Worm (Caenorhabditis elegans) whole organism, mixed stage, embryonic: ENCODE data around the gene K06A9.3.

Source experiments
- bed-3 ChIP-seq: fragments of 200-800 bp; sonication (Bioruptor generic); optimal IDR thresholded peaks from 3 replicates; lab custom pipeline; 2018; ENCODE audit warnings: mild to moderate bottlenecking, missing genetic modification characterization, moderate library complexity, missing compliant biosample characterization
- blmp-1 ChIP-seq: fragments of 150-350 bp; optimal IDR thresholded peaks from 2 replicates; lab custom pipeline; 2014; ENCODE audit warnings: missing biosample characterization, missing genetic modification characterization
- ces-1 ChIP-seq: fragments of 150-350 bp; optimal IDR thresholded peaks from 2 replicates; lab custom pipeline; 2014; ENCODE audit warnings: missing biosample characterization, missing genetic modification reagents, missing genetic modification characterization
- elt-1 ChIP-seq: sonication (generic microtip); optimal IDR thresholded peaks from 2 replicates; lab custom pipeline; 2017; ENCODE audit warnings: missing genetic modification characterization, mild to moderate bottlenecking, missing compliant biosample characterization, antibody characterized with exemption, moderate library complexity, borderline replicate concordance; ENCODE audit not compliant: insufficient read depth
- elt-3 ChIP-seq: fragments of 150-350 bp; optimal IDR thresholded peaks from 2 replicates; lab custom pipeline; 2014; ENCODE audit warnings: missing biosample characterization, missing genetic modification characterization
- hlh-1 ChIP-seq: fragments of 150-350 bp; optimal IDR thresholded peaks from 2 replicates; lab custom pipeline; 2014; ENCODE audit warnings: missing biosample characterization, missing genetic modification reagents, missing genetic modification characterization
- lin-13 ChIP-seq: fragments of 150-350 bp; optimal IDR thresholded peaks from 2 replicates; lab custom pipeline; 2014; ENCODE audit warnings: missing biosample characterization, missing genetic modification characterization
- nhr-12 ChIP-seq: fragments of 150-350 bp; optimal IDR thresholded peaks from 2 replicates; lab custom pipeline; 2014; ENCODE audit warnings: missing biosample characterization, missing genetic modification characterization
- nhr-28 ChIP-seq: fragments of 150-350 bp; optimal IDR thresholded peaks from 2 replicates; lab custom pipeline; 2014; ENCODE audit warnings: missing biosample characterization, missing genetic modification characterization
- sem-2 ChIP-seq: fragments of 200-800 bp; sonication (Bioruptor generic); optimal IDR thresholded peaks from 2 replicates; lab custom pipeline; 2018; ENCODE audit warnings: mild to moderate bottlenecking, missing genetic modification characterization, missing compliant biosample characterization
- ztf-11 ChIP-seq: fragments of 150-350 bp; optimal IDR thresholded peaks from 2 replicates; lab custom pipeline; 2014; ENCODE audit warnings: missing biosample characterization, missing genetic modification characterization

DNA sequence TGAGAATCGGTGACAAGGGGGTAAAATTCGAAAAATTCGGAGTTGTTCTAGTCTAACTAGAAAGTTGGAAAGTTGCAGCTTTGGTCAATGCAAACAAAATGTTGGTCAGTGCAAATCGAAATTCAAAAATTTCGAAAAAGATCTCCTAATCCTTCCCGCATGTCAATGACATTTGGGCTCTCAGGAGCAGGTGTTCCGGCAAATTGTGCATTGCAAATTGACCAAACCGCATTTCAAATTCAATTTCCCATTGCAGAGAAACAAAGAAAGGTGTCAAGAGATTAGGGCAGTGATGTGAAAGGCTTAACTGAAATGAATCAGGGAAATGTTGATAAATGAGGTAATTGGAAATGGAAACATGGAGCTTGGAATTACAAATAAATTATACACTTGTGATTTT, 11.9 kb downstream of the K06A9.3 start:
- TF ChIP-seq elt-3 (tag; lab: Kevin White, UChicago) (no peak), sem-2 (GFP tag; lab: Kevin White, UChicago) (no peak), bed-3 (no peak), nhr-12 (no peak), lin-13 (tag; lab: Kevin White, UChicago) (no peak), elt-1 (tag; lab: Kevin White, UChicago) (no peak), ztf-11 (no peak), hlh-1 (peak; percentile 47), ces-1 (GFP tag; lab: Kevin White, UChicago) (peak; percentile 74), nhr-28 (no peak), blmp-1 (tag; lab: Kevin White, UChicago) (no peak)
